Worm (Caenorhabditis elegans): ENCODE results near the gene col-143.

The col-143 gene

ce11 chrV:6808962-6809361 lies 26.5 kb upstream of the col-143 start, which contains the start of gene dmsr-16:
Gene dmsr-16 (minus strand): TSS chrV:6809062.
- no peak for TF ChIP-seq nhr-76 (tag; optimal IDR thresholded peaks at IDR 0.05)
- TF ChIP-seq sem-2 (GFP tag; optimal IDR thresholded peaks at IDR 0.05), result no peak
- TF ChIP-seq lin-32 (GFP tag; optimal IDR thresholded peaks at IDR 0.05), result no peak
- TF ChIP-seq unc-62 (GFP tag; optimal IDR thresholded peaks at IDR 0.05), result no peak
- TF ChIP-seq ztf-11 (tag; optimal IDR thresholded peaks at IDR 0.05), result no peak
- TF ChIP-seq pha-4 (tag; optimal IDR thresholded peaks at IDR 0.05), result no peak
- no peak for TF ChIP-seq mep-1 (tag; optimal IDR thresholded peaks at IDR 0.05)
- TF ChIP-seq unc-39 (tag; optimal IDR thresholded peaks at IDR 0.05), result no peak
- TF ChIP-seq elt-1 (tag; optimal IDR thresholded peaks at IDR 0.05; ENCODE audit: borderline replicate concordance, insufficient read depth), result no peak

DNA sequence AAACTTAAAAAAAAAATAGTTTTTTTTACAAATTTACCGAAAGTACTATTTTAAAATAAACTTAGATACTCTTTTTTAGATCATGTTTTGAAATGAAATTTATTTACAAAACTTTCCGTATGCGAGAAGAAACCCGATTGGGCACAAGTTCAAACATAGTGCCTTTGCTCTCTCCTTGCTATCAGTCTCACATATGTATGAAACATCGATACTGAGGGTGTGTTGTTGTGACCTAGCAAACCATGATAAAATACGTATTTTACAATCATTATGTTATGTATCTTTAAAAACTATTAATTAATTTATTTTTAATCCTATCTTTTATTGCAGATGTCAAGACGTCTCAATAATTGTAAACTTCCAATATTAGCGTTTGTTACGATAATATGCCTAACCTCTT lies 25.3 kb upstream of the col-143 start:
- no peak for TF ChIP-seq mls-2 (tag; optimal IDR thresholded peaks at IDR 0.05)
- TF ChIP-seq ces-1 (GFP tag; optimal IDR thresholded peaks at IDR 0.05), result no peak
- TF ChIP-seq ceh-83 (GFP tag; optimal IDR thresholded peaks at IDR 0.05), result no peak
- no peak for TF ChIP-seq nhr-76 (tag; optimal IDR thresholded peaks at IDR 0.05)
- no peak for TF ChIP-seq ceh-43 (GFP tag; optimal IDR thresholded peaks at IDR 0.05)
- TF ChIP-seq lin-13 (tag; optimal IDR thresholded peaks at IDR 0.05), result no peak
- no peak for TF ChIP-seq flh-1 (GFP tag; optimal IDR thresholded peaks at IDR 0.05)

DNA sequence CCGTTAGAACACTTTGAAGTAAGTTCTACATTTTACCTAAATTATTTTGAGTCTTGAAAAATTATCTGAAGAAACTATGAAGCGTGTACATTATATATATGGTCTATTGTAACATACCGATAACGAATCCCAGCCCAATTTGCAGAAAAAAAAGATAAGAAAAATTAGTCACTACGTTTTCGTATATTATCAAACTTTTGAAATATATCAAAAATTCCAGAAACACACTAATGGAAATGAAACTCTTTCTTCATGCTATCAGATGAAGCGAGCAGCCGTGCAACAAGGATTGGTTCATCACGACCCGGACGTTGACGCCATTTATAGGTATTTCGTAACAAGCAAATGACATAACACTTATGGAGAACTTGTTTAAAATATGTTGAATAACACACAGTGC lies 23.6 kb upstream of the col-143 start:
- TF ChIP-seq ham-2 (GFP tag; optimal IDR thresholded peaks at IDR 0.05), result no peak
- TF ChIP-seq ztf-11 (tag; optimal IDR thresholded peaks at IDR 0.05), result no peak
- no peak for TF ChIP-seq drap-1 (GFP tag; optimal IDR thresholded peaks at IDR 0.05)
- TF ChIP-seq ceh-39 (tag; optimal IDR thresholded peaks at IDR 0.05), result no peak
- TF ChIP-seq nhr-12 (tag; optimal IDR thresholded peaks at IDR 0.05), result no peak
- no peak for TF ChIP-seq elt-3 (tag; optimal IDR thresholded peaks at IDR 0.05)
- TF ChIP-seq nhr-76 (tag; optimal IDR thresholded peaks at IDR 0.05), result no peak
- TF ChIP-seq mab-5 (tag; optimal IDR thresholded peaks at IDR 0.05), result no peak
- no peak for TF ChIP-seq tbx-8 (GFP tag; optimal IDR thresholded peaks at IDR 0.05)
- TF ChIP-seq elt-1 (tag; optimal IDR thresholded peaks at IDR 0.05; ENCODE audit: borderline replicate concordance, insufficient read depth), result no peak
- no peak for TF ChIP-seq zip-8 (tag; optimal IDR thresholded peaks at IDR 0.05)
- no peak for TF ChIP-seq lin-13 (tag; optimal IDR thresholded peaks at IDR 0.05)
- TF ChIP-seq nhr-237 (tag; optimal IDR thresholded peaks at IDR 0.05), result no peak
- no peak for TF ChIP-seq bed-3 (GFP tag; optimal IDR thresholded peaks at IDR 0.05)
- TF ChIP-seq lsy-2 (tag; optimal IDR thresholded peaks at IDR 0.05), result no peak
- TF ChIP-seq unc-62 (GFP tag; optimal IDR thresholded peaks at IDR 0.05), result no peak
- TF ChIP-seq mls-2 (tag; optimal IDR thresholded peaks at IDR 0.05), result no peak
- no peak for TF ChIP-seq nhr-2 (tag; optimal IDR thresholded peaks at IDR 0.05)
- TF ChIP-seq hlh-1 (tag; optimal IDR thresholded peaks at IDR 0.05), result no peak

- TF ChIP-seq unc-120 (tag; optimal IDR thresholded peaks at IDR 0.05; ENCODE audit: poor library complexity, severe bottlenecking), result no peak
- TF ChIP-seq lsy-2 (tag; optimal IDR thresholded peaks at IDR 0.05), result no peak
- no peak for TF ChIP-seq zip-8 (tag; optimal IDR thresholded peaks at IDR 0.05)
- TF ChIP-seq lin-13 (tag; optimal IDR thresholded peaks at IDR 0.05), result no peak
- no peak for TF ChIP-seq nhr-12 (tag; optimal IDR thresholded peaks at IDR 0.05)
- TF ChIP-seq hlh-1 (tag; optimal IDR thresholded peaks at IDR 0.05), result no peak
- TF ChIP-seq nhr-237 (tag; optimal IDR thresholded peaks at IDR 0.05), result no peak
- TF ChIP-seq blmp-1 (tag; optimal IDR thresholded peaks at IDR 0.05), result no peak
- no peak for TF ChIP-seq bed-3 (GFP tag; optimal IDR thresholded peaks at IDR 0.05)
These were observed 21.6 kb upstream of the col-143 start for ce11 chrV:6813862-6814261.

DNA sequence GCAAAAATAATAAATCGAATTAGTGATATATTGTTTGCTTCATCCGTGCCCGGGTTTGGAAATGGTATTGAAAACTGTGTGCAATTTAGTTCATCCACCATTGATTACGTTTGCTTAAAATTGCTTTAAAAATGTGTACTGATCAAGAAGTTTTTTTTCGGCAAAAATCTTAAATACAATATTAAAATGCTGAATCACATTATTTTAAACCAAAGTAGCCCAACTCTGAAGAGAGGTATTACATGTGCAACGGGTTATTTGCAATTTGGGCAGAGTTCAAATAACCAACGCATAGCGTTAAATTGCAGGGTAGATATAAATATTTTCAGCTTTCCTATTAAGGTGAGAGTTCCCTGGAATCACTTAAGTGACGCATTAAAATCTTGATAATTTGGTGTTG lies 18.3 kb upstream of the col-143 start, which contains the start of gene dmsr-14:
Gene dmsr-14, minus strand, starts transcription at position 101 of the 400 bp plus-strand sequence.
- TF ChIP-seq nhr-28 (tag; optimal IDR thresholded peaks at IDR 0.05) (no peak), flh-1 (GFP tag; optimal IDR thresholded peaks at IDR 0.05) (no peak), blmp-1 (tag; optimal IDR thresholded peaks at IDR 0.05) (no peak), sem-2 (GFP tag; optimal IDR thresholded peaks at IDR 0.05) (no peak), cnd-1 (tag; optimal IDR thresholded peaks at IDR 0.05) (no peak), nhr-76 (tag; optimal IDR thresholded peaks at IDR 0.05) (no peak), mls-2 (tag; optimal IDR thresholded peaks at IDR 0.05) (no peak), M03D4.4 (tag; optimal IDR thresholded peaks at IDR 0.05) (no peak), lin-13 (tag; optimal IDR thresholded peaks at IDR 0.05) (no peak), nhr-2 (tag; optimal IDR thresholded peaks at IDR 0.05) (no peak), unc-120 (tag; optimal IDR thresholded peaks at IDR 0.05; ENCODE audit: poor library complexity, severe bottlenecking) (no peak), snpc-4 (tag; optimal IDR thresholded peaks at IDR 0.05) (no peak), pha-4 (tag; optimal IDR thresholded peaks at IDR 0.05) (no peak), elt-3 (tag; optimal IDR thresholded peaks at IDR 0.05) (no peak), ztf-11 (tag; optimal IDR thresholded peaks at IDR 0.05) (no peak), ceh-83 (GFP tag; optimal IDR thresholded peaks at IDR 0.05) (no peak), unc-62 (GFP tag; optimal IDR thresholded peaks at IDR 0.05) (no peak), drap-1 (GFP tag; optimal IDR thresholded peaks at IDR 0.05) (no peak), bed-3 (GFP tag; optimal IDR thresholded peaks at IDR 0.05) (no peak)
